Worm (Caenorhabditis elegans) whole organism, midembryonic: ENCODE results near the gene nucl-1.

Experiments used
- T22C8.4 ChIP-seq: fragments of 200-800 bp; sonication (Bioruptor generic); IDR thresholded peaks from 2 replicates; pipeline ENCODE4 v1.3.6; 2022; ENCODE audit warnings: missing genetic modification characterization, missing compliant biosample characterization
- cog-1 ChIP-seq: sonication (generic microtip); optimal IDR thresholded peaks from 2 replicates; lab custom pipeline; 2016; ENCODE audit warnings: missing genetic modification characterization, missing compliant biosample characterization
- flt-1 ChIP-seq: fragments of 200-800 bp; sonication (Bioruptor generic); IDR thresholded peaks from 2 replicates; pipeline ENCODE4 v1.3.6; 2022; ENCODE audit warnings: missing genetic modification characterization, missing compliant biosample characterization
- klf-2 ChIP-seq: fragments of 200-800 bp; sonication (Bioruptor generic); conservative IDR thresholded peaks from 2 replicates; pipeline ENCODE4 v1.3.6; 2022; ENCODE audit warnings: missing genetic modification reagents, missing genetic modification characterization, missing compliant biosample characterization
- med-1 ChIP-seq: sonication (generic microtip); optimal IDR thresholded peaks from 2 replicates; lab custom pipeline; 2017; ENCODE audit warnings: missing genetic modification characterization, mild to moderate bottlenecking, missing compliant biosample characterization, antibody characterized with exemption, missing genetic modification reagents; ENCODE audit not compliant: insufficient read depth
- ref-1 ChIP-seq: fragments of 200-800 bp; sonication (Bioruptor generic); conservative IDR thresholded peaks from 2 replicates; pipeline ENCODE4 v1.3.6; 2022; ENCODE audit warnings: missing genetic modification reagents, missing genetic modification characterization, missing compliant biosample characterization
- tab-1 ChIP-seq: fragments of 200-800 bp; sonication (Bioruptor generic); IDR thresholded peaks from 2 replicates; pipeline ENCODE4 v1.3.6; 2022; ENCODE audit warnings: missing genetic modification characterization, missing compliant biosample characterization
- ztf-23 ChIP-seq: fragments of 200-800 bp; sonication (Bioruptor generic); IDR thresholded peaks from 2 replicates; pipeline ENCODE4 v1.3.6; 2022; ENCODE audit warnings: missing genetic modification reagents, missing genetic modification characterization, missing compliant biosample characterization
- ztf-29 ChIP-seq: fragments of 200-800 bp; sonication (Bioruptor generic); IDR thresholded peaks from 2 replicates; pipeline ENCODE4 v1.3.6; 2022; ENCODE audit warnings: missing genetic modification reagents, missing genetic modification characterization, missing compliant biosample characterization

nucl-1 gene

DNA sequence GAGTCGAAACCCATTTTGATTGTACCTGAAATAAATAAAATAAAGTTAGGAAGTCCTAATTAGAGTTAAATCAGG lies at the start of gene nucl-1:
nucl-1 (minus strand) TSS at position 26 of the 75 bp plus-strand sequence.
- TF ChIP-seq klf-2 (no peak), ztf-29 (GFP tag; lab: Robert Waterston, UW) (no peak), cog-1 (tag; lab: Kevin White, UChicago) (no peak), flt-1 (GFP tag; lab: Robert Waterston, UW) (no peak), T22C8.4 (GFP tag; lab: Robert Waterston, UW) (no peak), ref-1 (GFP tag; lab: Robert Waterston, UW) (no peak), med-1 (no peak), ztf-23 (GFP tag; lab: Robert Waterston, UW) (no peak), tab-1 (GFP tag; lab: Robert Waterston, UW) (no peak)

- TF ChIP-seq cog-1 (tag; lab: Kevin White, UChicago) (peak; percentile 87), ztf-29 (GFP tag; lab: Robert Waterston, UW) (peak; percentile 14; the same call in 1 of the 2 replicates), ref-1 (GFP tag; lab: Robert Waterston, UW) (no peak; the same call in 1 of the 2 replicates), flt-1 (GFP tag; lab: Robert Waterston, UW) (peak; percentile 86)
Measured at ce11 chrIV:8333988-8334863, 44.9 kb upstream of the nucl-1 start, which contains the start of gene his-32. TSS of gene his-32 (plus strand) at chrIV:8334305.

DNA sequence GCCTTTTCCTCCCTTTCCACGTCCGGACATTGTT lies 44.4 kb upstream of the nucl-1 start, which contains the start of gene his-31:
his-31 (minus strand) TSS at position 30 of the 34 bp plus-strand sequence.
- TF ChIP-seq tab-1 (GFP tag; lab: Robert Waterston, UW) = no peak
- TF ChIP-seq cog-1 (tag; lab: Kevin White, UChicago) = no peak
- TF ChIP-seq ztf-29 (GFP tag; lab: Robert Waterston, UW) = no peak
- no peak for TF ChIP-seq T22C8.4 (GFP tag; lab: Robert Waterston, UW)
- TF ChIP-seq flt-1 (GFP tag; lab: Robert Waterston, UW) = no peak
- TF ChIP-seq med-1 = no peak
- TF ChIP-seq ref-1 (GFP tag; lab: Robert Waterston, UW) = no peak
- TF ChIP-seq klf-2 = no peak
- TF ChIP-seq ztf-23 (GFP tag; lab: Robert Waterston, UW) = no peak

DNA sequence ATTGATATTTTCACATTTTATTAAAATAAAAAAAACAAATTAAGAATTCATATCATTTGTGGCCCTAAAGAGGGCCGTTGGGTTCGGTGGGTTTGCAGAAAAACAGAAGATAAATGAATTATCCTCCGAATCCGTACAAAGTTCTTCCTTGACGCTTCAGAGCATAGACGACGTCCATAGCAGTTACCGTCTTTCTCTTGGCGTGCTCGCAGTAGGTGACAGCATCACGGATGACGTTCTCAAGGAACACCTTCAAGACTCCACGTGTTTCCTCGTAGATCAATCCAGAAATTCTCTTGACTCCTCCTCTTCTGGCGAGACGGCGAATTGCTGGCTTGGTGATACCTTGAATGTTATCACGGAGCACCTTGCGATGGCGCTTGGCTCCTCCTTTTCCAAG lies 44.2 kb upstream of the nucl-1 start:
- TF ChIP-seq ztf-29 (GFP tag; lab: Robert Waterston, UW) (no peak), tab-1 (GFP tag; lab: Robert Waterston, UW) (no peak), ref-1 (GFP tag; lab: Robert Waterston, UW) (no peak), cog-1 (tag; lab: Kevin White, UChicago) (no peak), T22C8.4 (GFP tag; lab: Robert Waterston, UW) (no peak), ztf-23 (GFP tag; lab: Robert Waterston, UW) (no peak), flt-1 (GFP tag; lab: Robert Waterston, UW) (no peak), klf-2 (no peak), med-1 (no peak)

- TF ChIP-seq cog-1 (tag; lab: Kevin White, UChicago) (no peak), ztf-29 (GFP tag; lab: Robert Waterston, UW) (no peak), med-1 (no peak), T22C8.4 (GFP tag; lab: Robert Waterston, UW) (no peak), ref-1 (GFP tag; lab: Robert Waterston, UW) (no peak), klf-2 (no peak), ztf-23 (GFP tag; lab: Robert Waterston, UW) (no peak), flt-1 (GFP tag; lab: Robert Waterston, UW) (no peak), tab-1 (GFP tag; lab: Robert Waterston, UW) (no peak)
Measured at ce11 chrIV:8333034-8333433, 43.7 kb upstream of the nucl-1 start.

DNA sequence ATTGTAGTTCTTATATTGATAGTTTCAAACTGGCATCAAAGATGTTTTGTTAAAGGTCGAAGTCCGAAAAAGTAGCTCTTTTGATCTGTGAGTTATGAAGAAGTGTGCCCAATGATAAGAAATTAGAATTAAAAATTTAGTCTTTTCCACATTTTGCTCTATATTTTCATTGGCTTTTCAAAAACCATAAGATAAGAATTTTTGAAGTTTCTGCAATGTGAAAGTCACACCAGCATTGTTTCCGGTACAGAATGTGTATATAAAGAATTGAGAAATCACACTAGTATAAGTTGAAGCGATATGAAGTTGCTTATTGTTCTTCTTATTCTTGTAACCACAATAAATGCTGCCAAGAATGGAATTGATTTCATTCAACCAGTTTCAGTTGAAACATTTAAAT lies 43.2 kb upstream of the nucl-1 start, which contains the start of gene lys-10:
lys-10 (plus strand) TSS at position 301 of the 400 bp plus-strand sequence.
- TF ChIP-seq flt-1 (GFP tag; lab: Robert Waterston, UW) (no peak), cog-1 (tag; lab: Kevin White, UChicago) (no peak), med-1 (no peak), ztf-23 (GFP tag; lab: Robert Waterston, UW) (no peak)

ce11 chrIV:8328913-8329312 lies 39.6 kb upstream of the nucl-1 start, which contains the start of gene F35H10.2:
TSS of gene F35H10.2 (plus strand) at chrIV:8329213.
- TF ChIP-seq ztf-29 (GFP tag; lab: Robert Waterston, UW) = no peak
- TF ChIP-seq cog-1 (tag; lab: Kevin White, UChicago) = no peak
- no peak for TF ChIP-seq flt-1 (GFP tag; lab: Robert Waterston, UW)
- TF ChIP-seq ref-1 (GFP tag; lab: Robert Waterston, UW) = no peak
- no peak for TF ChIP-seq klf-2
- no peak for TF ChIP-seq T22C8.4 (GFP tag; lab: Robert Waterston, UW)
- TF ChIP-seq med-1 = no peak
- TF ChIP-seq ztf-23 (GFP tag; lab: Robert Waterston, UW) = no peak
- TF ChIP-seq tab-1 (GFP tag; lab: Robert Waterston, UW) = no peak

- TF ChIP-seq med-1 = no peak
- TF ChIP-seq ref-1 (GFP tag; lab: Robert Waterston, UW) = no peak
- TF ChIP-seq flt-1 (GFP tag; lab: Robert Waterston, UW) = no peak
- no peak for TF ChIP-seq ztf-29 (GFP tag; lab: Robert Waterston, UW)
- no peak for TF ChIP-seq tab-1 (GFP tag; lab: Robert Waterston, UW)
- TF ChIP-seq cog-1 (tag; lab: Kevin White, UChicago) = no peak
- TF ChIP-seq klf-2 = no peak
- no peak for TF ChIP-seq ztf-23 (GFP tag; lab: Robert Waterston, UW)
- TF ChIP-seq T22C8.4 (GFP tag; lab: Robert Waterston, UW) = no peak
Measured at ce11 chrIV:8325667-8326066, 36.3 kb upstream of the nucl-1 start, which contains the start of gene F35H10.3. TSS of gene F35H10.3 (plus strand) at chrIV:8325967.

DNA sequence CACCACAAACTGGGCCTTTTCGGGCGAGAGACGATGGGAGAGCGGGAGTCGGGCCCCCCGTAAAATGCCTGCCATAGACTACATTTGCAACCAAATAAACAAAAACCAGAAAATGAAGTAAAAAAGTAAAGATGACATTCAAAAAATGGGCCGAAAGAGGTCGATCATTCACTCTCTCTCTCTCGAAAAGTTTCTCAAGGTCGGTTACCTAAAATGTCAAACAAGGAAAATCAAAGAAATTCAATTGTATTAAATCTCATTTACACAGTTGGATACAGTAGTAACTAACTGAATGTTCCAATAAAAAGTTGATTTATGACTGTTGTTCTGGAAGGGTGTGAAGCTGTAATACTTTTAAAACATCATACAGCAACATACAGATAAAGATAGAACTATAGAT lies 29.5 kb upstream of the nucl-1 start:
- TF ChIP-seq ztf-29 (GFP tag; lab: Robert Waterston, UW) (no peak), klf-2 (no peak), ref-1 (GFP tag; lab: Robert Waterston, UW) (no peak), ztf-23 (GFP tag; lab: Robert Waterston, UW) (no peak), cog-1 (tag; lab: Kevin White, UChicago) (no peak), med-1 (no peak), T22C8.4 (GFP tag; lab: Robert Waterston, UW) (no peak), tab-1 (GFP tag; lab: Robert Waterston, UW) (no peak), flt-1 (GFP tag; lab: Robert Waterston, UW) (no peak)

DNA sequence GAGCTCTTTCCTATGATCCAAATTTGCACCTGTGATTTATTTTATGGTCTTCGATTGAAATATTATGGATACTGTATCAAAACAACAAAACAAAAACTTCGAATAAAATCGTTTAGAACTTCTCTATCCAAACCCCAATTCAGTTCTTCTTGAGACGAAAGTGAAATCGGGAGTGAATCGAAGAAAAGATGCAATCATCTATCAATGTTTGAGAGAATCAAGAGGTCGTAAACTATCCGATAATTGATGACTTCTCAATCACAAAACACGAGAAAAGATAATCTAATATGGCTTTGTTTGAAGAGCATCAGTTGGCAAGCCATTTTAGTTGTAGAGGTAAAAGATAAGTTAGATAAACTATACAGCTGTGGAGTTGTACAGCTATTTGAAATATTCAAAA lies 28.5 kb upstream of the nucl-1 start:
- TF ChIP-seq ztf-23 (GFP tag; lab: Robert Waterston, UW) (no peak), klf-2 (no peak), ztf-29 (GFP tag; lab: Robert Waterston, UW) (no peak), ref-1 (GFP tag; lab: Robert Waterston, UW) (no peak), cog-1 (tag; lab: Kevin White, UChicago) (no peak), med-1 (no peak), T22C8.4 (GFP tag; lab: Robert Waterston, UW) (no peak), tab-1 (GFP tag; lab: Robert Waterston, UW) (no peak), flt-1 (GFP tag; lab: Robert Waterston, UW) (no peak)
